Fruit fly (Drosophila melanogaster): ENCODE measurements around the gene Chchd2.

DNA sequence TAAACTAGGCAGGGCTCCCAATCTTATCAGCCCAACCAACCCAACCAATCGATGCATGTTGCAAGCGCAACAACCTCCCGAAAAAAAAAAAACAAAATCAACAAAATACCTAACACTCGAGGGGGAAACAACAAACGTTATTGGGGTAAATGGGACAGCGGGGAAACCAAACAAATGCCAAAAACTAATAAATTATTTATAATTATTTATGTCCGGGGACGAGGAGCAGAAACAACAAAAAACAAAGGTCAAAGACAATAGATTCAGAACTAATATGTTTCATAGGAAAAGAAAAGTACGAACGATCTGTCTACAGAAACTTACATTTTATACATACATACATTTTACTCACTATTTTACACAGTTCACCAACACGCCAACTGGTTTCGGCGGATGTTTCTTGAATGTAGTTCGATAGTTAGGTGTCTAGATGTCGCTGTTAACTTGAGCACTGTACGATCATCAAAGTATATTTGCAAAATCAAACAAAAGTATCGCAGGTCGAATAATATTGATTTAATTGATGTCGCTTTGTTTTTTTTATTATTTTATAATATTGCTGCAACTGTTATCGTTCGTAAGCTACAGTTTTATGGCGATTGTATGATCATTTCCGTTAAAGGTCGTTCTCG is 26.9 kb downstream of the Chchd2 start:
- no peak for TF ChIP-seq psq (optimal IDR thresholded peaks at IDR 0.05)
- TF ChIP-seq h (optimal IDR thresholded peaks at IDR 0.05) = no peak
- TF ChIP-seq insv (optimal IDR thresholded peaks at IDR 0.05) = no peak
- TF ChIP-seq Myc (optimal IDR thresholded peaks at IDR 0.05) = no peak
- no peak for TF ChIP-seq ttk (optimal IDR thresholded peaks at IDR 0.05)
